Fruit fly (Drosophila melanogaster): ENCODE data around the gene VhaPPA1-1.

VhaPPA1-1 gene

DNA sequence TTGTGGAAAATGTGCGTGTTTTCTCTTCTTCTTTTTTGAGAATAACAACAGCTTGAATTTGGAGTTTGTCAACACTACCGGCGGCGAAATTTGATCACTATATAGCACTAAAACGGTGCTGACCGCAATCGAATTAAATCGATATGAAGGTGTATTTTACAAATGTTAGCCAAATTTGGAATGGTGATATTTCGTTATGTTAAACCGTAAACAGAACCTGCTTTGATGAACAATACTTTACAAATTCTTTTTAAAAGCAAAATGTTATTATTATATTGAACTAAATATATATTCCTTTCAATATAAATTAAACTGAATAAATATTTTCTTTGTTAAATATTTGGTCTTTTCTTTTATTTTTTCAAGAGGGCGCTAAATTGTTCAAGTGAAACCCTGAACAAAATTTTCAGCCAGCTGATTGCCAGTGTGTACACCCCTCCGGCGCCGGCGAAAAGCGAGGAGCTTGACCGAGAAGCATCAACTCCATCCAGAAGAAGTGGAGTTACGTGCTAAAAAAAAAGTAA is 17.8 kb downstream of the VhaPPA1-1 start, which contains the start of the genes Rrp6, CG33331 and CG33332 (continued):
- TF ChIP-seq odd (GFP tag; optimal IDR thresholded peaks at IDR 0.05), result no peak
- TF ChIP-seq CG18619 (GFP tag; optimal IDR thresholded peaks at IDR 0.05), result peak; percentile 74
- no peak for TF ChIP-seq CG11696 (GFP tag; IDR thresholded peaks at IDR 0.05)
- TF ChIP-seq tup (GFP tag; optimal IDR thresholded peaks at IDR 0.05), result peak; percentile 40
- TF ChIP-seq CG15479 (GFP tag; optimal IDR thresholded peaks at IDR 0.05), result no peak
- TF ChIP-seq CG3847 (GFP tag; IDR thresholded peaks at IDR 0.05), result peak; percentile 80
- peak; percentile 88 for TF ChIP-seq CG9932 (GFP tag; IDR thresholded peaks at IDR 0.05)
- TF ChIP-seq pros (GFP tag; optimal IDR thresholded peaks at IDR 0.05), result no peak
- TF ChIP-seq CG5953 (GFP tag; IDR thresholded peaks at IDR 0.05), result no peak
- TF ChIP-seq CG1602 (GFP tag; optimal IDR thresholded peaks at IDR 0.05), result peak; percentile 63
- TF ChIP-seq dimm (GFP tag; IDR thresholded peaks at IDR 0.05), result no peak
- TF ChIP-seq CG2678 (tag; optimal IDR thresholded peaks at IDR 0.05), result no peak
- TF ChIP-seq CG9437 (GFP tag; optimal IDR thresholded peaks at IDR 0.05), result peak; percentile 66
- no peak; the same call in 1 of the 2 replicates for TF ChIP-seq stc (GFP tag; IDR thresholded peaks at IDR 0.05)
- peak; percentile 44 for TF ChIP-seq BtbVII (GFP tag; optimal IDR thresholded peaks at IDR 0.05)
- TF ChIP-seq Dip3 (GFP tag; optimal IDR thresholded peaks at IDR 0.05), result peak; percentile 67
- no peak for TF ChIP-seq CG3407 (GFP tag; optimal IDR thresholded peaks at IDR 0.05)
- TF ChIP-seq CG11093 (GFP tag; IDR thresholded peaks at IDR 0.05), result no peak
- 0 out of 3 replicates have a peak, but pooled peaks have one; percentile 44 for TF ChIP-seq hb (GFP tag; IDR thresholded peaks at IDR 0.05; ENCODE audit: partially characterized antibody)
- TF ChIP-seq NfI (GFP tag; optimal IDR thresholded peaks at IDR 0.05), result peak; percentile 85
- no peak for TF ChIP-seq CG2889 (GFP tag; IDR thresholded peaks at IDR 0.05)
- TF ChIP-seq unpg (GFP tag; optimal IDR thresholded peaks at IDR 0.05), result peak; percentile 70
- no peak for TF ChIP-seq sr (GFP tag; IDR thresholded peaks at IDR 0.05)
- peak; percentile 61 for TF ChIP-seq CG11085 (GFP tag; IDR thresholded peaks at IDR 0.05)
- TF ChIP-seq CrebB (tag; optimal IDR thresholded peaks at IDR 0.05), result no peak
- no peak for TF ChIP-seq ap (GFP tag; IDR thresholded peaks at IDR 0.05)
- no peak for TF ChIP-seq CG6854 (GFP tag; optimal IDR thresholded peaks at IDR 0.05)
- TF ChIP-seq dm (GFP tag; optimal IDR thresholded peaks at IDR 0.05), result peak; percentile 84
- no peak for TF ChIP-seq CG18599 (GFP tag; optimal IDR thresholded peaks at IDR 0.05)
- TF ChIP-seq insv (GFP tag; optimal IDR thresholded peaks at IDR 0.05), result peak in 1 of 2 experiments; percentile 28
- peak; percentile 33 for TF ChIP-seq pnt (GFP tag; optimal IDR thresholded peaks at IDR 0.05)
- TF ChIP-seq CTCF (GFP tag; optimal IDR thresholded peaks at IDR 0.05), result peak; percentile 57
- TF ChIP-seq ci (GFP tag; IDR thresholded peaks at IDR 0.05), result peak; percentile 66; the same call in 1 of the 3 replicates
- TF ChIP-seq ewg (GFP tag; optimal IDR thresholded peaks at IDR 0.05), result no peak
- TF ChIP-seq CG10543 (GFP tag; optimal IDR thresholded peaks at IDR 0.05), result no peak
- no peak for TF ChIP-seq Hr39 (optimal IDR thresholded peaks at IDR 0.05)
- no peak; the same call in 1 of the 2 replicates for TF ChIP-seq nerfin-2 (GFP tag; IDR thresholded peaks at IDR 0.05; ENCODE audit: partially characterized antibody)
- no peak for TF ChIP-seq fd64A (GFP tag; optimal IDR thresholded peaks at IDR 0.05)
- no peak for TF ChIP-seq NK7.1 (GFP tag; optimal IDR thresholded peaks at IDR 0.05)
- peak; percentile 33 for TF ChIP-seq CG9876 (GFP tag; optimal IDR thresholded peaks at IDR 0.05)
- TF ChIP-seq gsb-n (tag; optimal IDR thresholded peaks at IDR 0.05), result no peak
- peak; percentile 61 for TF ChIP-seq twi (tag; optimal IDR thresholded peaks at IDR 0.05)
- TF ChIP-seq wdn (GFP tag; IDR thresholded peaks at IDR 0.05), result no peak
- TF ChIP-seq dati (GFP tag; IDR thresholded peaks at IDR 0.05), result no peak
- no peak for TF ChIP-seq Gsc (GFP tag; IDR thresholded peaks at IDR 0.05)
- TF ChIP-seq CG10959 (GFP tag; IDR thresholded peaks at IDR 0.05), result no peak
- peak; percentile 1 for TF ChIP-seq CG3163 (GFP tag; optimal IDR thresholded peaks at IDR 0.05)
- peak; percentile 53 for TF ChIP-seq CG10654 (GFP tag; optimal IDR thresholded peaks at IDR 0.05)
- TF ChIP-seq CG17328 (GFP tag; IDR thresholded peaks at IDR 0.05), result peak; percentile 29; the same call in 1 of the 2 replicates
- no peak for TF ChIP-seq Blimp-1 (GFP tag; optimal IDR thresholded peaks at IDR 0.05)
- no peak for TF ChIP-seq lbe (GFP tag; optimal IDR thresholded peaks at IDR 0.05)
- no peak for TF ChIP-seq otp (GFP tag; IDR thresholded peaks at IDR 0.05)

All from whole organism, embryonic.